Fruit fly (Drosophila melanogaster) ovary, adult (tissue): ENCODE measurements around the gene Vps16B.

Source experiments
- CG17801 ChIP-seq: fragments of 200-800 bp; optimal IDR thresholded peaks from 2 replicates; lab custom pipeline; 2019; ENCODE audit warnings: missing biosample characterization, mild to moderate bottlenecking, missing genetic modification characterization, moderate library complexity; ENCODE audit not compliant: partially characterized antibody

The Vps16B gene

DNA sequence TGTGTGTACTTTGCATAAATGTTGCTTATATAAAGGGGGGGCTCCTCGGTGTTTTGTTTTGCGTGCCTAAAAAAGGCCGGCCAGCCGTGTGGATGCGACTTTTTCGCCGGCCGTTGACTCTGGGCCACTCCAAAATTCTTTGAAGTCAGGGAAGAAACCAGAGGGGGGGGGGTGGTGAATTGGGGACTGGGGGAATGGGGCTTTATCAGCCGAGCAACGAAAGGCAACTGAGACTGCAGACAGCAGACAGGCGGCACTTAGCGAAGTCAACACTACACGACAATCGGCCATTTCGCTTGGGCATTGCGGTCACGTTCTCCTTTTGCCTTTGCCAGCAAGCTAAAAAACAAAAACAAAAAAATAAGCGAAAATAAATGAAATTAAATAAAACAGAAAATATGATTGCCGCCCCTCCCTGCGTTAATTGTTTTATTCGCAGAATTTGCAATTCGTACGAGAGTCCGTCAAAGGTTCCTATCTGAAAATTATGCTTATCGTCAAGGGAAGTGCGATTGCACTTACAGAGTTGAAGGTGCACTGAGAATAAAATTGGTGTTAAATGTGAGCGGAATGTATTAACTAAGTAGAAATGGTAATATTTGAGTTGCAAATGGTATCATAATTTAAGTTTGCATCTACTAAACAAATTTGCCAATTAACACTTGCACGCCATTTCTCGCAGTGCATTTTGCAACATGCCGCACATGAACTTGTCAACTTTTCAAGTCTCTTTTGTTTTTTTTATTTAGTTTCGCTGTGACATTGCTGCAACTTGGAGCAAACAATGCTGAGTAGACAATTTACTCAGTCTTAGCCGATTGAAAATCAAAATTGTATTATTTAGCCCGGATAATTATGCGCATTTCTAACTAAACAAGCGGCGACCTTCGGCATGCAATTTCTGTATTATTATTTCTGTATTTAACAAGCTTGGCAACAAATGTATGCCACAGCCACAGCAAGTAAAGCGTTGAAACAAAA, 29.9 kb downstream of the Vps16B start:
- peak; percentile 37 for TF ChIP-seq CG17801

DNA sequence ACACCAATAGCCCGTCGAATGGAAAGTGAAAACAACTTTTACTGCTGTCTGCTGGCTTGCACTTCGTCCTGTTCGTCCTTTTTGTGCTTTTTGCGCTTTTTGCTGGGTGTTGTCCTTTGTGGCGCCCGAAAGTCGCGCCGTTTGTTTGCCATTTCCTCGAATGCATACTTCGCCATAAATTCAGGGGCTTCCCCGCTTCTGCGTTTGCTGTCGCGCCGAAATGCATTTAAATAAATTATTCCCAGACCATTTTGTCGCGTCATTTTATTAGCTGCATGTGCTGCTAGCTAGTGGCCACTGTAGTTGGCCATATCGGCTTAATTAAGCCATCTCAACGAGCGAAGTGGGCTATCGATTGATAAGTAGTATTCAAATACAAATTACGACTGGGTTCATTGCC, 31.0 kb downstream of the Vps16B start:
- TF ChIP-seq CG17801: no peak

DNA sequence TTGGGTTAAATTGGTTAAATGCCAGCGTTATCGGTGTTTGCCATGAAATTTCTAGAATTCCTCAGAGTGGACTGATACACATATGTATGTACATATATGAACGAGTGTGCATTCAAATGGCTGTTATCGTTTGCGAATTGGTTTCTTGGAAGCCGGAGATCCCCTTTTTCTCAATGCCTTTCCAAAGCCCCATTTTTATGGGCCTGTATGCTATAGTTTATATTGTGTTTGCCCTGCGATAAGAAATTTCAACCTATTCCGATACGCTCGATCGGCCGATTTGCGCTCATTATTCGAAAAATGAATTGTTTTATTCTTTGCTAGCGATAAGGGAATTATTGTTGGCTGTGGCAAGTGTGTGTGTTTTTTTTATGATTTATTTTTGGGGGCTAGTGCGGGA, 33.0 kb downstream of the Vps16B start:
- TF ChIP-seq CG17801: no peak

DNA sequence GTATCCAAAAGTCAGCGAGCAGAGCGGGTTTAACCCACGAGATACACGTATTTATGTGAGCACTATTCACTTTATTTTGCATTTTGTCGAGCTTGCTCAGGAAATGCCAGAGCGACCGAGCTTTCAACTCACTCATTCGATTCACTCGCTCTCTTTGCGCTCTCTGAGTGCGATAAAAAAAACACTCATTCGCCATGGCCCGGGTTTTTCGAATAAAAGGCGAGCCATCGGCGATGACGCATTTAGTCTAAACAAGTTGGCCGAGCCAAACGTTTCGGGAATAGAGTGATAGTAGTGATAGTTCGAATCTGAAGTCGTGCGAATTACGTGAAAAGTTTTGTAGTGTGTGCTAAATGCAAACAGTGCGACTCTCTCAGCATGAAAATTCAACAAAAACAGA, 33.9 kb downstream of the Vps16B start:
- TF ChIP-seq CG17801: peak; percentile 61

DNA sequence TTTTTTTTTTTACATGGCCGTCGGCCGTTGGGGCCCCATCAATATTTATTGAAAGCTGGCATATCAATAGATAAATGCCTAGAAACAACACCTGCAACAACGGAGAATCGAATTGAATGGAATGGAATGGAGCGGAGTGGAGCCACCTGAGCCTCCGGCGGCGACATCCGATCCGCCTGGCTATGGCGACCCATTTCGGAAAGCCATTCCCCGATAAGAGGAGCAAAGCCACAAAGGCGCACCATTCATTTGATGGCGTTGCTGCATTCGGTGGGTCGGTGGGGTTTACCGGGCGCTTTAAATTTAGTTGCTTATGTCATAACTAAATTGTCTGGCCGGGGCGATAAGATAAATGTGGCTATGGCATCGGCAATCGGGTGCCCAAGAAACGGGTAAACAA, 34.4 kb downstream of the Vps16B start:
- no peak for TF ChIP-seq CG17801

DNA sequence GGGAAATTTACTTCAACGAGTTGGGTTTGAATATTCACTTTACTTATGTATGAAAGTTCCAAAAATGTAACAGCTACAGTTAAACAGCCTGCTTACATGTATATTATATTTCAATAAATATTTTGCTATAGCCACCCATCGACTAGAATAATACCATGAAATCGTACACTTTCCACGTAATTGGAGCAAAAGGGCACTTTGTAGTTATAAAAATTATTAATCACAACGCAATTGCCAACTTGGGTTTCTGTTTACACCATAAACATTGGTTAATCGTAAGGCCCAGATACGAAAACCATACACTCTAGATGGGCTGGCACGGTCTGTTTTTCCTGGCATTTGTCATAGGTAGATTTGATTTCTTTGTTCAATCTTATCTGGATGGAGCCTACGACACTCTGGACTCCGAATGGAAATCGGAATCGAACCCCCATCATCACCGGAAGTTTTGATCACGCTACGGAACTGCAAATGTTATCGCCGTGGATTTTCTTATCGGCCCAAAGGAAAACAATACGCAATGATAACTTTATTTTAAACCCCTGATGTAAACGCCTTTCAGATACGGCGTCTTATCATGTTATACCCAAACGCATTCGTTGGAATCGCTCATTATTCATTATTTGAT, 35.7 kb downstream of the Vps16B start, which contains the start of gene fig:
Gene fig (minus strand): TSS at position 51 of the 628 bp plus-strand sequence.
- no peak for TF ChIP-seq CG17801

DNA sequence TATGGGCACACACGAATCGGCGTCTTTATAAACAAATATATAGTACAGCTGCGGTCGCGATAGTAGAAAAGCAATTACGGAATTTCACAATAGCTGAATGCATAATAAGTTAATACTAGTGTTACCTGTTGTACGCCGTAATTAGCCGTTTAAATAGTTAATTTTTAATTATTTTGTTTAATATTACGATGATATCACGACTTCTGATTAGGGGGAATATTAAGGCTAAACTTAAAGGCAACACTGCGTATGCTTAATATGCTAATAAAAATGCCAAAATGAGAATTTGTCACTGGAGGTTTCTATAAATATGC, 37.3 kb downstream of the Vps16B start:
- TF ChIP-seq CG17801: no peak

DNA sequence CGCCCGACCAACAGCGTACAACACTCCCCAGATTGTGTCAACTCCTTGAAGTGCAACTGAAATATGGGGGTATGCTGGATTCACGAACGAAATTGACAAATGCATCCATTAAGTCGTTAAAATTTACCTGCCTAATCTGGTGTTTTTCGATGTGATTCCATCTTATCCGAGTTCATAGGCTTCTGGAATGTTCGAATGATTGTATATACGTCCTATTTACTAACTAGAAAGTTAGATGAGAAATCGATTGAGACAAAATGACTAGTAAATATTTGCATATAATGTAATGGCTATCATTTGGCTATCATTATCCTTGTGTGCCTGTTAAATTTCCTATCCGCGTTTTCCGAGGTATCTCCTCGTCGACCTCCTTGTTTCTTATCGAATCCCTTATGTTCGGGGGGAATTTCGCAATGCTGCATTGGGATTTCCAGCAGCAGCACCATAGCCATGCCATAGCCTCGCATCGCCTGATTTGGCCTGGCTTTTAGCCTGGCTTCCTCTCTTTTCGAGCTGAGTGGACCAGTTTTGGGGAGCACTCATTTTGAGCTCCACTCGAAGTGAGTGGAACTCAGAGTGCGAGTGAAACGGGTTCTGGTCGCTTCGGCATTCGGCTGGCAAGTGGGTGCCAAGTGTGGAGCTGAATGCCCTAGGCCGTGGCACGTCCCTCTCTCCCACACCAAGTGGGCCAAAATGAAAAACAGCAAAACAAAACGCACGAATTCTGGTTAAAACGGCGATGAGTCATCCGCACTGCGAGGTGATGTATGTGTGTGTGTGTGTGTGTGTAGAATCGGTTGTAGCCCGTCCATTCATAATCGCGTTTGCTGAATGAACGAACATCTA, 37.9 kb downstream of the Vps16B start:
- TF ChIP-seq CG17801: no peak

DNA sequence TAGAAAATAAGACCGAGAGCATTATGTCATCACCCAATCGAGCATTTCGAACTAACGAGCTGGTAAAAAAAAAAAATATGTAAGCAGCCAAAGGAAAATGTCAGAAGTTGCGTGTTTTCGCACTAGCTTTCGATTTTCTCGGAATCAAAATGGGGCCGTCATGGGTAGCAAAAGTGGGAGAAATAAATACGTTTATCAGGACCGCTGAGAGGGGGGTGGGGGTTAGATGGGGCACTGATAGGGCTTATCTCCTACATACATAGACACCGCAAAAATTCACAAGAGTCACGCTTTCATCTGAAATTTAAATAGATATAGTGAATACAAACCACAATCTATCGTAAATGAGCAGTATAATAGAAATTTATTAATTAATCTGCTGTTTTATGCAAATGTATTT, 39.0 kb downstream of the Vps16B start:
- no peak for TF ChIP-seq CG17801

DNA sequence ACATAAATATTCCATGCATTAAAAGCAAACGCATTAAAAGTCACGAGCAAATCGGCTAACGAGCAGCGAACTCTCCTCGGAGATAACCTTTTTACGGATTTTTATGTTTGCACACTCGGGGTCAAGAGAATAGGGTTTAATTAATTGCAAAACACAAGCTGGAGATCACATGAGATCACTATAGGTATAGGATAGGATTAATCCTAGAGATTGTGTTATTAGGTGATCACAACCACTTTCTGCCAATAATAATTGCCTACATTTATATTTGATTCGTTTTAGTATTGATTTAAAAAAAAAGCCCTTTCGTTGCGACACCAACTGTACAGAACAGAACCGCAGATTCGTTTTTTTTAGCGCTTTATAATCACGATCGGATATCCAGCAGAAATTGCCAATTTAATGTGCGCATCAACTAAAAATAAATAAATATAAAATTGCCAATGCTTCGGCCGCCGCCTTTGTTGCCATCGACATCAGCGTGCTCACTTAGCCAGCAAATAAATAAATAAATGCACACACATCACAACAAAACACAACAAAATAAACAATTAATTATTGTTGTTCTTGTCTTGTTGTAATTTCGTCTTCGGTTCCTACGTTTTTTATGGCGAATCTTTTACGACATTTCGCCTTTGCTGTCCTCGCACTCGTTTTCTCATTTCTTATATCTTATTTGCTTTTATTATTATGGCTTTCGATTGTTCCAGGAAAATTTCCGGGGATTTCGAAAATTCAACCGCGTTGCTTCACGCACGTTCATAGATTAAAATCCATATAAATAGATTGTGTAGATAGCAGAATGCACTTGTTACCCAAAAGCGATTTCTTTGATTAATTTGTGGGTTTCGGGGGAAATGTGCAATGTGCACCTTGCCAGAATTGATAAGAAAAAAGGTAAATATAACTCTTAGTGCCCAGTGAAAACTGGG, 40.2 kb downstream of the Vps16B start:
- no peak for TF ChIP-seq CG17801

DNA sequence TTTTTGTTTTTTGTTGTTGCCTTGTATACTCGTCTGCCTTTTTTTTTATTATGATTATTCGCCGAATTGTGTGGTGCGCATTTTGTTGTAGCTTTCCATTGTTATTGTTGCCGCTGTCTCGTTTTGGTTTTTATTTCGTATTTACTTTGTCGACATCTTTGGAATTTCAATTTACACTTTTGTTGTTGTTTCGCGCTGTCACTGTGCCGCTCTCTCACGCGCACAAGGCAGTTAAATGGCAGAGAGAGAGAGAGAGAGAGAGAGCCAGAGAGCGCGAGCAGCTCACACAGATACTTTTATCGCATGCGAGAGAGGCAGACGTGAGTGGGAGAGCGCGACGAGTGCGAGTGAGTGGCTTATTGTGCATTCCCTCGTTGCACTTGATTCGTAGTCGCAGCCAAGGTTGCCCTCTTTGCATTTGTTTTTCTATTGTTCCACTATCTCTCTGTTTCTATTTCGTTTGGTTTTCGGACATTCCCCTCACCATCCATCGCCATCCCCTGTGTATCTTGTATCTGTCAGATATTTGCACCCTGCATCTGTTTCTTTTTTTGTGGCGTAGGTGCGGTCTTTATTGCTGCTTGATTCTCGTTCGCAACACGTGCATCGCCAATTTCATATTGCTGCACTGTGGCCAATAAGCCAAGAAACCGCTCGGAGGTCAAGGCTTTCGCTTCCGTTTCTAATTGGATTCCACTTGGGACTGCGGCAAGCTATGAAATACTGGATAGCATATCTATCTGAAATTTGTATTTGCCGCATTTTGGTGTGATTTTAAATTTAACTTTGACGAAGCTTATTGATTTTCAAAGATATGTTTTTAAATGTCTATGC, 41.7 kb downstream of the Vps16B start:
- TF ChIP-seq CG17801: peak; percentile 11

DNA sequence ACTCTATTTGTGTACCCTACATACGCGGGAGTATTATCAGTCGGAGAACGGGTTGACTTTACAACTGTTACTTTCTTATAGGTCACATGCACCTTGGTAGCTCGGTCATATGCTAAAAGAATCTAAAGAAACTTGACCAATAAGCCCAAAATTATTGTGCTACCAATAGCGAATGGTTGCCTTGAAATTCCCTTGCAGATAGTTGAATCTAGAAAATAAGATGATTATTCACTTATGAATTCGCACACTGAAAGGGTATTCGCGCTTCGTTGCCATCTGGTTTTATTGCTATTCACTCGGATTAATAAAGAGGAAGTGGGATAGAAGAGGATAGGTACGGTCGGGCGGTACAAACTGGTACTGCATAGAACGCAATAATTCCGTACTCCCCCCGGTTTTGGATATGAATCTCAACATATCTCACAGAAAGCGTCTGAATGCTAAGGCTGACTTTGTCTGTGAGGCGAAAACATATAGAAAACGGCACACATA, 42.4 kb downstream of the Vps16B start:
- peak; percentile 69 for TF ChIP-seq CG17801

DNA sequence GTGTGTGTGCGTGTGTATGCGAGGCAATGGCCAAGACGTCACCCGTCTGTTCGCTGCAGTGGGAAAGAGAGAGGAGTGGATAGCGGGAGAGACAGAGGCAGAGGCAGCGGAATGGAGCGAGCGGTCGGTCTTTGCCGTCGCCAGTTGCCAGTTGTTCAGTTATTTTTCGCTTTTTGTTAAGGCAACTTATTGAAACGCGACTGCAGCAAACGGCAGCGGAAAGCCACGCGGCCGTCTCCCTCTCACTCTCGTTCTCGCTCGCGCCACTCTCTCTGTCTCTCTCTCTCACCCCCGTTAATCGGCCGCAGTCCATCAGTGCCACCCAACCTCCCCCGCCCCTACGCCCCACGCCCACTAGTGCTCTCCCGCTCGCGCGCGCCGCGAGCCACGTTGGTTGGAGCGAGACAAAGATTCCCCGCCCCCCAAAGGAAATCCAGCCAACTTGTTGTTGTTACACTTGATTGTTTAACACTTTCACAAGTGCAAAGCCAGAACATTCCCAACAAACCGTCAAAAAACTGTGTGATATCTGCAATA, 43.4 kb downstream of the Vps16B start:
- TF ChIP-seq CG17801: peak; percentile 52

DNA sequence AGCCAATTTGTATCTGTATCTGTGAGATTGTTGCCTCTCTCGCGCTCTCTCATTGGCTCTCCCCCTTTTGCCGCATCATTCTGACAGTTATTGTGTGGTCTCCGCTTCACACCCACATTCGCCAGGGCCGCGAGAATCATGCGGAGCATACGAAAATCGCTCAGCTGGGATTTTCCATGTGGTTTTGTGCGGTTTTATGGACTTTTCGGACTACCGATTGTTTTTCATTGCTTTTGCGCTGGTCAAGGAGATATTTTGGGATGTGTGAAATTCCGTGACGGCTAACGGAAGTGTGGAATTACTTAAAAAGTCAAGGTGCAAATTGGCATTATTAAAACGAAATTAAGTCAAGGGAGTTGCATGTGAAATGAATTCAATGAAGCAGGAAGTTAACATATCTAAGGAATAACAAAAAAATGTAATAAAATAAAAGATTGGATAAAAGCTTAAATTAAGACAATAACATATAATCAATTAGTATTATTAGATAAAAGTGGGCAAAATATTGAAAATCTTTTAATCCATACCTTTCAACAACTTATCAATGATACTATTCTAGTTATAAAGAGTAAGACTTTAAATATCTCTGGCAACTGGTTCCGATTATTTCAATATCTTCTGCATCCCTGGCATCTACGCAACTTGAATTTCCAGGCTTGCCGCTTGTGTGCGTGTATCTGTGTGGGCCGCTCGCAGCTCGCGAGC, 44.0 kb downstream of the Vps16B start:
- no peak for TF ChIP-seq CG17801
